Worm (Caenorhabditis elegans) whole organism, midembryonic: ENCODE measurements around the gene eif-3.G.

Experiments used
- med-1 ChIP-seq: sonication (generic microtip); optimal IDR thresholded peaks from 2 replicates; lab custom pipeline; 2017; ENCODE audit warnings: missing genetic modification characterization, mild to moderate bottlenecking, missing compliant biosample characterization, antibody characterized with exemption, missing genetic modification reagents; ENCODE audit not compliant: insufficient read depth
- tab-1 ChIP-seq: fragments of 200-800 bp; sonication (Bioruptor generic); IDR thresholded peaks from 2 replicates; pipeline ENCODE4 v1.3.6; 2022; ENCODE audit warnings: missing genetic modification characterization, missing compliant biosample characterization
- ztf-29 ChIP-seq: fragments of 200-800 bp; sonication (Bioruptor generic); IDR thresholded peaks from 2 replicates; pipeline ENCODE4 v1.3.6; 2022; ENCODE audit warnings: missing genetic modification reagents, missing genetic modification characterization, missing compliant biosample characterization

DNA sequence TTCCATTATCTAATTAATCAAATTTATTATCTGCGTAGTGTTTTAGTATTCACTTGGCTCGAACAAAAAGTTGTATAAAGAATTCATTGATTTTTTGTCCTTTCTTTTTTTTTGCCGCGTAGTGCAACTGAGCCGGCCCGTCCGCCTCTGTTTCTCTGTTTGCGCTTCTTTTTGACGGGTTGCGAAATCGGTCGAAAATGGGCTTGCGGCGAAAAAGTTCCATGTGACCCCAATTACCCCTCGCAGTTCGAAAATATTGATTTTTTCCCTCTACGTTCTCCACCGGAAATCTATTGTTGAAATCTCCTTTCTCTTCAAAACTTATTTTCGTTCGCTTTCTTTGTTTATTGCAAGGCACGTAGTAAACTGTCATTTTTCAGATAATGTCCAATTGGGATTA is 14.9 kb downstream of the eif-3.G start, which contains the start of gene zyg-9:
- TF ChIP-seq ztf-29 (no peak), tab-1 (no peak), med-1 (GFP tag; lab: Kevin White, UChicago) (no peak)
